Worm (Caenorhabditis elegans) whole organism, late embryonic: Measurements from ENCODE around the gene F46B6.4.

Source experiments
- C38D4.7 ChIP-seq: fragments of 200-800 bp; sonication (Bioruptor generic); optimal IDR thresholded peaks from 2 replicates; lab custom pipeline; 2018; ENCODE audit warnings: mild to moderate bottlenecking, missing genetic modification characterization, moderate library complexity, missing compliant biosample characterization
- F13H6.1 ChIP-seq: sonication (generic microtip); optimal IDR thresholded peaks from 2 replicates; lab custom pipeline; 2016; ENCODE audit warnings: missing genetic modification characterization, missing compliant biosample characterization
- Y22D7AL.16 ChIP-seq: sonication (generic microtip); optimal IDR thresholded peaks from 2 replicates; lab custom pipeline; 2016; ENCODE audit warnings: missing genetic modification characterization, missing compliant biosample characterization
- ahr-1 ChIP-seq: sonication (generic microtip); optimal IDR thresholded peaks from 2 replicates; lab custom pipeline; 2016; ENCODE audit warnings: missing genetic modification characterization, missing compliant biosample characterization
- ama-1 ChIP-seq: fragments of 150-350 bp; optimal IDR thresholded peaks from 2 replicates; lab custom pipeline; 2014
- ceh-14 ChIP-seq: sonication (generic microtip); optimal IDR thresholded peaks from 2 replicates; lab custom pipeline; 2016; ENCODE audit warnings: missing genotype, missing genetic modification characterization, missing compliant biosample characterization
- ceh-18 ChIP-seq: sonication (generic microtip); optimal IDR thresholded peaks from 2 replicates; lab custom pipeline; 2016; ENCODE audit warnings: missing genetic modification characterization, missing compliant biosample characterization
- ceh-22 ChIP-seq: sonication (generic microtip); optimal IDR thresholded peaks from 2 replicates; lab custom pipeline; 2017; ENCODE audit warnings: missing biosample characterization, missing genetic modification characterization
- ceh-30 ChIP-seq: fragments of 150-350 bp; optimal IDR thresholded peaks from 2 replicates; lab custom pipeline; 2014; ENCODE audit warnings: missing biosample characterization, missing genetic modification characterization
- ceh-34 ChIP-seq: sonication (generic microtip); optimal IDR thresholded peaks from 2 replicates; lab custom pipeline; 2016; ENCODE audit warnings: mild to moderate bottlenecking, missing genetic modification characterization, missing compliant biosample characterization
- ceh-45 ChIP-seq: fragments of 200-800 bp; sonication (Bioruptor generic); IDR thresholded peaks from 2 replicates; pipeline ENCODE4 v1.3.6; 2022; ENCODE audit warnings: missing genetic modification reagents, missing genetic modification characterization, missing compliant biosample characterization
- ceh-48 ChIP-seq: sonication (generic microtip); optimal IDR thresholded peaks from 2 replicates; lab custom pipeline; 2016; ENCODE audit warnings: missing genetic modification characterization, inconsistent platforms, missing compliant biosample characterization
- ceh-6 ChIP-seq: fragments of 200-800 bp; sonication (Bioruptor generic); optimal IDR thresholded peaks from 2 replicates; lab custom pipeline; 2018; ENCODE audit warnings: mild to moderate bottlenecking, missing genetic modification characterization, missing compliant biosample characterization
- dmd-4 ChIP-seq: sonication (generic microtip); optimal IDR thresholded peaks from 2 replicates; lab custom pipeline; 2016; ENCODE audit warnings: borderline replicate concordance, missing genetic modification characterization, missing compliant biosample characterization
- dve-1 ChIP-seq: sonication (generic microtip); optimal IDR thresholded peaks from 2 replicates; lab custom pipeline; 2017; ENCODE audit warnings: antibody characterized with exemption, mild to moderate bottlenecking, missing genetic modification characterization, missing compliant biosample characterization
- elt-2 ChIP-seq: sonication (generic microtip); optimal IDR thresholded peaks from 2 replicates; lab custom pipeline; 2016; ENCODE audit warnings: missing genetic modification reagents, missing genetic modification characterization, missing compliant biosample characterization
- elt-4 ChIP-seq: sonication (generic microtip); optimal IDR thresholded peaks from 2 replicates; lab custom pipeline; 2016; ENCODE audit warnings: missing genetic modification characterization, missing compliant biosample characterization
- ets-4 ChIP-seq: sonication (generic microtip); optimal IDR thresholded peaks from 2 replicates; lab custom pipeline; 2016; ENCODE audit warnings: missing genetic modification characterization, missing compliant biosample characterization
- eyg-1 ChIP-seq: sonication (generic microtip); optimal IDR thresholded peaks from 2 replicates; lab custom pipeline; 2016; ENCODE audit warnings: missing genotype, missing genetic modification characterization, missing compliant biosample characterization
- fax-1 ChIP-seq: sonication (generic microtip); optimal IDR thresholded peaks from 2 replicates; lab custom pipeline; 2016; ENCODE audit warnings: missing genotype, missing genetic modification characterization, missing compliant biosample characterization
- fkh-6 ChIP-seq: sonication (generic microtip); optimal IDR thresholded peaks from 2 replicates; lab custom pipeline; 2016; ENCODE audit warnings: missing genetic modification characterization, missing compliant biosample characterization
- hlh-30 ChIP-seq: sonication (generic microtip); optimal IDR thresholded peaks from 2 replicates; lab custom pipeline; 2017; ENCODE audit warnings: antibody characterized with exemption, missing genetic modification characterization, missing compliant biosample characterization; ENCODE audit not compliant: insufficient read depth
- hlh-8 ChIP-seq: sonication (generic microtip); optimal IDR thresholded peaks from 2 replicates; lab custom pipeline; 2016; ENCODE audit warnings: missing genotype, missing genetic modification characterization, missing compliant biosample characterization
- lim-6 ChIP-seq: sonication (generic microtip); optimal IDR thresholded peaks from 2 replicates; lab custom pipeline; 2016; ENCODE audit warnings: missing genetic modification characterization, missing compliant biosample characterization
- madf-2 ChIP-seq: sonication (generic microtip); optimal IDR thresholded peaks from 2 replicates; lab custom pipeline; 2017; ENCODE audit warnings: missing genetic modification characterization, missing compliant biosample characterization
- mec-3 ChIP-seq: sonication (generic microtip); optimal IDR thresholded peaks from 2 replicates; lab custom pipeline; 2016; ENCODE audit warnings: borderline replicate concordance, missing genetic modification characterization, missing compliant biosample characterization
- nfya-1 ChIP-seq: sonication (generic microtip); optimal IDR thresholded peaks from 2 replicates; lab custom pipeline; 2017; ENCODE audit warnings: missing genetic modification characterization, mild to moderate bottlenecking, missing compliant biosample characterization, antibody characterized with exemption, moderate library complexity
- nhr-11 ChIP-seq: fragments of 150-350 bp; optimal IDR thresholded peaks from 2 replicates; lab custom pipeline; 2014; ENCODE audit warnings: missing biosample characterization, missing genetic modification characterization
- nhr-232 ChIP-seq: sonication (generic microtip); optimal IDR thresholded peaks from 2 replicates; lab custom pipeline; 2016; ENCODE audit warnings: missing genetic modification characterization, missing compliant biosample characterization
- odd-2 ChIP-seq: sonication (generic microtip); optimal IDR thresholded peaks from 2 replicates; lab custom pipeline; 2017; ENCODE audit warnings: antibody characterized with exemption, mild to moderate bottlenecking, missing genetic modification characterization, missing compliant biosample characterization
- pag-3 ChIP-seq: sonication (generic microtip); optimal IDR thresholded peaks from 2 replicates; lab custom pipeline; 2016; ENCODE audit warnings: missing compliant biosample characterization, missing genetic modification characterization, borderline replicate concordance
- pax-1 ChIP-seq: fragments of 150-350 bp; optimal IDR thresholded peaks from 2 replicates; lab custom pipeline; 2014; ENCODE audit warnings: missing biosample characterization, missing genetic modification characterization
- pha-2 ChIP-seq: sonication (generic microtip); optimal IDR thresholded peaks from 2 replicates; lab custom pipeline; 2017; ENCODE audit warnings: mild to moderate bottlenecking, missing genetic modification characterization, missing compliant biosample characterization
- pha-4 ChIP-seq: fragments of 150-350 bp; optimal IDR thresholded peaks from 2 replicates; lab custom pipeline; 2018; ENCODE audit warnings: missing biosample characterization, missing genetic modification reagents, missing genetic modification characterization
- pqm-1 ChIP-seq: sonication (generic microtip); optimal IDR thresholded peaks from 2 replicates; lab custom pipeline; 2016; ENCODE audit warnings: missing genetic modification characterization, missing compliant biosample characterization
- ref-2 ChIP-seq: sonication (generic microtip); optimal IDR thresholded peaks from 2 replicates; lab custom pipeline; 2016; ENCODE audit warnings: missing genetic modification characterization, missing compliant biosample characterization
- syd-9 ChIP-seq: sonication (generic microtip); optimal IDR thresholded peaks from 2 replicates; lab custom pipeline; 2016; ENCODE audit warnings: mild to moderate bottlenecking, missing genetic modification characterization, moderate library complexity, missing compliant biosample characterization
- unc-3 ChIP-seq, 2 experiments: fragments of 200-800 bp in 1 of 2; sonication (Bioruptor generic) in 1 of 2; sonication (generic microtip) in 1 of 2; conservative IDR thresholded peaks in 1 of 2; optimal IDR thresholded peaks in 1 of 2; 2 replicates each; pipeline versions ENCODE4 v1.3.6 to Lab custom; 2016 to 2022; ENCODE audit warnings: missing compliant biosample characterization in 2 of 2, missing genetic modification characterization in 2 of 2, missing genetic modification reagents in 1 of 2
- unc-55 ChIP-seq: sonication (generic microtip); optimal IDR thresholded peaks from 2 replicates; lab custom pipeline; 2017; ENCODE audit warnings: missing biosample characterization, missing genetic modification reagents, missing genetic modification characterization
- ztf-16 ChIP-seq: sonication (generic microtip); optimal IDR thresholded peaks from 2 replicates; lab custom pipeline; 2017; ENCODE audit warnings: missing genetic modification characterization, missing compliant biosample characterization

The F46B6.4 gene

DNA sequence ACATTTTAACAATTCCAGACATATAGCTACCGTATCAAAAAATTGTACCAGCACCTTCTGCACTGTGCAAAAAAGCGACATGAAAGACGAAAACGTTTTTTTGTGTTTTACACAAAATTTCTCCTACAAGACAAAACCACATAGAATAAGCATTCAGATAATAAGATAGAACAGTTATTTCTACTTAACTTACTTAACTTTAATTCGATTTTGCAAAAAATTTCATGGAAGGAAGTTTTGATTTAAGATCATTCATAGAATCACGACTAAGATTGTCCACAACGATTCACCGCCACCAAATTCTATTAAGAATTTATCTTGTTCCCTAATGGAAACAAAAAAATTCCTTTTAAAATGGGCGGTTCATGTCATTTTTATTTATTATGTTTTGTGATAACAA, 15.6 kb downstream of the F46B6.4 start:
- no peak for TF ChIP-seq fax-1 (tag; lab: Kevin White, UChicago)
- TF ChIP-seq ama-1 (lab: Kevin White, UChicago) = no peak
- TF ChIP-seq ets-4 = no peak
- TF ChIP-seq ceh-34 (tag; lab: Kevin White, UChicago) = no peak
- TF ChIP-seq lim-6 (tag; lab: Kevin White, UChicago) = no peak
- TF ChIP-seq pax-1 (tag; lab: Kevin White, UChicago) = no peak
- no peak for TF ChIP-seq unc-3 (GFP tag; conservative IDR thresholded peaks at IDR 0.05; lab: Robert Waterston, UW)
- TF ChIP-seq unc-3 (tag; optimal IDR thresholded peaks at IDR 0.05; lab: Kevin White, UChicago) = no peak
- TF ChIP-seq dmd-4 = no peak
- TF ChIP-seq ceh-14 = no peak

DNA sequence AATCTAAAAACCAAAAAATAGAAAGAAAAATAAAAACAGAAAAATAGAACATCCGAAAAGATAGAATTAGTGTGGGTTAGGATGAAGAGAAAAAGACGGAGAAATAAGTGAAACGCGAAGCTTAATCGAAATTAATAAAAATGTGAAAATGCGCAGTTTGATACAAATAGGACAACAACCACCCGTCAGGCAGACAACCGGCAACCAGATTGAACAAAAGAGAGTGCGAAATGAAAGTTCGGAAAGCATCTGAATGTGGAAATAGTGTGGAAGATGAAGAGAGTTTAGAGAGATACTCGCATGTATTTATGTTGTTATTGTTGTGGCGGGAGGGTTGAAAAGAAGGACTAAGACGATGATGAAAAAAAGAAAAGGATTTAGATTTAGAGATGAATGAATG, 20.9 kb downstream of the F46B6.4 start:
- TF ChIP-seq ceh-30 = no peak
- no peak for TF ChIP-seq hlh-8 (tag; lab: Kevin White, UChicago)
- no peak for TF ChIP-seq nhr-232
- TF ChIP-seq nhr-11 (tag; lab: Kevin White, UChicago) = no peak
- TF ChIP-seq syd-9 = no peak
- no peak for TF ChIP-seq ceh-45 (GFP tag; lab: Robert Waterston, UW)
- TF ChIP-seq mec-3 (tag; lab: Kevin White, UChicago) = no peak
- TF ChIP-seq pha-4 (tag; lab: Kevin White, UChicago) = no peak
- no peak for TF ChIP-seq ceh-22
- TF ChIP-seq fkh-6 (tag; lab: Kevin White, UChicago) = no peak
- TF ChIP-seq, all 69 proteins: peak for 0

DNA sequence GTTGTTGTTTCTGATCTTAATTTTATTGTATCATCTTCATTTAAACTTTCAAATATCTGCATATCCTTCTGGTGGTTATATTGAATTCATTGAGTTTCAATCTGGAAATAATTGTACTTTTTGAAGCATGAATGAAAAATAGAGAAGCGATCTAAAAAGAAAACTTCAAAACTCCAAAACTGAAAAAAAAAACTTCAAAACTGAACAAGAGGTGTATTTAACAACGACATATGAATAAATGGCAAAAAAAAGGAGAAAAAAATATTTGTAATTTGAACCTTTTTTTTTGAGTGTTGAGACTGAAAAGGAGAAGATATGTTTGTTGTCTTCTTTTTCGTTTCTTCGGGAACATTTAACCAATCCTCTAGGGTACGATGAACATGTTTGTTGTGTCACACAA, 21.4 kb downstream of the F46B6.4 start, which contains the start of gene F58E6.11:
Gene F58E6.11, minus strand, starts transcription at position 101 of the 400 bp plus-strand sequence.
- TF ChIP-seq C38D4.7 (no peak), madf-2 (tag; lab: Kevin White, UChicago) (no peak), nfya-1 (tag; lab: Kevin White, UChicago) (no peak)

DNA sequence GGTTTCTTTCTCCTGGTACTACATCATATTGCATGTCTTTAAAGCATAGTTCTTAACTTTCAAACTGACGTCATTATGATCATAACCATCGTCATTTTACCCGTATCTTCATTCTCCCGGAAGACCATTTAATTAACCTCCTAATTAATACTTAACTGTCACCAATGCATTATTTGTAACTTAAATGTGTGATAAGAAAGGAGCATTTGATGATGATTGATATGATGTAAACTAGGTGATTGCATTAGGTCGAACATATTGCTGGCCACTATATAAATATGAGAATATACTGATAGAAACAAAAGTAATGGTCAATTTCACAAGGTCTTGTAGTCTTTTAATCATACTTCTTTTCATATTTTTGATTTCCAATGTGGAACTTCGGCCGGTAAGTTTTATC, 23.1 kb downstream of the F46B6.4 start, which contains the start of gene hrg-3:
Gene hrg-3, plus strand, starts transcription at position 227 of the 400 bp plus-strand sequence.
- TF ChIP-seq elt-2 (tag; lab: Kevin White, UChicago) (peak; percentile 48), unc-55 (GFP tag; lab: Kevin White, UChicago) (no peak)

DNA sequence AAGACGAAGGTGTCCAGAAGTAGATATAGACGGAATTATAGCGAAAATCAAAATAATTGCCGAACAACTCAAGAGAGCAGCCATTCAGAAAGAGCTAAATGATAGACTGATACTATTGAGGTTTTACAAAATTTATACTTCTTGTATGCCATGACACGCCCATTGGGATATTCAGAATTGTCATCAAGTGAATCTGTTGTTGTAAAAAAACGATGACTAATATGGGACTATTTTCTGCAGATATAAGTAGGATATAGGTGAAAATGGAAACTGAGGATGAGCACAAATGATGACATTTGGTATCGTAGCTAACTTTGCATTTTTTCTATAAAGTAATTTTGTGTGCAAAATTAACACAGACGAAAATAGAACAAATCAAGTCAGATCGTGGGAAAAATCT, 23.6 kb downstream of the F46B6.4 start, which contains the start of gene F58E6.8:
Gene F58E6.8, minus strand, starts transcription at position 101 of the 400 bp plus-strand sequence.
- TF ChIP-seq pqm-1 = no peak
- no peak for TF ChIP-seq ceh-30
- no peak for TF ChIP-seq elt-4 (tag; lab: Kevin White, UChicago)
- TF ChIP-seq C38D4.7 = no peak
- TF ChIP-seq F13H6.1 = no peak
- no peak for TF ChIP-seq ceh-6
- no peak for TF ChIP-seq hlh-8 (tag; lab: Kevin White, UChicago)
- no peak for TF ChIP-seq ref-2 (tag; lab: Kevin White, UChicago)
- TF ChIP-seq pag-3 (tag; lab: Kevin White, UChicago) = no peak
- no peak for TF ChIP-seq ceh-48 (tag; lab: Kevin White, UChicago)
- no peak for TF ChIP-seq eyg-1
- no peak for TF ChIP-seq nfya-1 (tag; lab: Kevin White, UChicago)
- TF ChIP-seq ceh-34 (tag; lab: Kevin White, UChicago) = no peak
- no peak for TF ChIP-seq ztf-16 (tag; lab: Kevin White, UChicago)
- no peak for TF ChIP-seq fax-1 (tag; lab: Kevin White, UChicago)

DNA sequence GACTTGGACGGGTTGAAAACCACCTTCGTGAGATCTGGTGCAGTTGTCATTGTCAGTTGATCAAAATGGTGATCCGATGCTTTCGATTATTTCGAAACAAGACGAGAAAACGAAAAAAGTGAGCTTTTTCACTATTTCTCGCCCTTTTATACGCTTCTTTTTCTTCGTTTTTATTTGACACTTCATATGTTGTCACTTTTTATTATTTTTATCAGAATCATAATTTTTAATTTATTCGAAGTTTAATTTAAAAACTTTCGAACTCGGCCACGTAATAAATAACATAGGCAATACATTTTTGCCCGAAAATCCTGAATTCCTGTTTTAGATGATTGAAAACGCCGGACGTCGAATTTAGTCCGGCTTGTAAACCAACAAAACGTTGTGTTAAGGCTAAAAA, 24.9 kb downstream of the F46B6.4 start, which contains the start of gene F58E6.5:
Gene F58E6.5, minus strand, starts transcription at position 101 of the 400 bp plus-strand sequence.
- TF ChIP-seq hlh-30 (tag; lab: Kevin White, UChicago) (no peak), ahr-1 (tag; lab: Kevin White, UChicago) (no peak), pha-2 (tag; lab: Kevin White, UChicago) (no peak), Y22D7AL.16 (no peak), elt-4 (tag; lab: Kevin White, UChicago) (no peak), dve-1 (tag; lab: Kevin White, UChicago) (no peak), ceh-18 (no peak), odd-2 (no peak), pax-1 (tag; lab: Kevin White, UChicago) (no peak), fax-1 (tag; lab: Kevin White, UChicago) (no peak), ceh-6 (no peak)
